Fruit fly (Drosophila melanogaster): ENCODE data around the gene IntS14.

dm6 chr2L:1183799-1184198, 19.6 kb downstream of the IntS14 start, which contains the start of the genes CG5126 and Tgt:
- TF ChIP-seq br (GFP tag; optimal IDR thresholded peaks at IDR 0.05) (no peak), dl (GFP tag; optimal IDR thresholded peaks at IDR 0.05; ENCODE audit: insufficient read depth in 1 of 2, partially characterized antibody in 2 of 2) (no peak), OdsH (GFP tag; optimal IDR thresholded peaks at IDR 0.05) (no peak), psq (GFP tag; optimal IDR thresholded peaks at IDR 0.05) (no peak)

Measured in whole organism, wandering third instar larva.